Worm (Caenorhabditis elegans): Measurements from ENCODE around the gene ZC449.8.

DNA sequence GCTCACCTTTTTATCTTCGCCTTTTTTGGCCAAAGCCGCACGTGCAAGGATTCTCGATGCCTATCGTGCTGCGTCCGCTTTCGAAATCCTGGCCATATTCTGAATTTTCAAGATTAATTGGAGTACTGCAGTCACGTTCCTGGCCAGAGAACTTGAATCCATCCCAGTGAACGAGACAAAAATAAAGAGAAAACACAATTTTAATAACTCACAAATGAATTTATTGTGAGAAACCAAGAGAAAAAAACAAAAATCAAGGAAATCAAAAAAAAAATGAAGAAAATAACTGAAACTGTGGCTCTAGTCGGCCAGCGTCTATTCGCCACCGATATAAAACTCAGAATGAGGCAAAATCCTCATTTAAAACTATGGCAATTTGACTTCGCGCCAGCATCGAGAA, 43.3 kb downstream of the ZC449.8 start, which contains the start of gene C24H10.4:
- TF ChIP-seq ceh-28 (tag; optimal IDR thresholded peaks at IDR 0.05): no peak
- no peak for TF ChIP-seq unc-39 (tag; optimal IDR thresholded peaks at IDR 0.05)
- no peak for TF ChIP-seq F49E8.2 (tag; optimal IDR thresholded peaks at IDR 0.05; ENCODE audit: borderline replicate concordance)
- TF ChIP-seq nhr-28 (tag; optimal IDR thresholded peaks at IDR 0.05): no peak
- no peak for TF ChIP-seq madf-5 (GFP tag; IDR thresholded peaks at IDR 0.05)
- TF ChIP-seq egl-43 (GFP tag; IDR thresholded peaks at IDR 0.05): no peak
- no peak for TF ChIP-seq fos-1 (tag; optimal IDR thresholded peaks at IDR 0.05)
- TF ChIP-seq ama-1 (optimal IDR thresholded peaks at IDR 0.05): no peak
- no peak for TF ChIP-seq spr-3 (GFP tag; optimal IDR thresholded peaks at IDR 0.05)
- TF ChIP-seq daf-19 (GFP tag; conservative IDR thresholded peaks at IDR 0.05): no peak
- no peak for TF ChIP-seq mes-2 (tag; optimal IDR thresholded peaks at IDR 0.05; ENCODE audit: poor library complexity, severe bottlenecking)
- no peak for TF ChIP-seq nhr-10 (tag; optimal IDR thresholded peaks at IDR 0.05)
- TF ChIP-seq nhr-42 (GFP tag; IDR thresholded peaks at IDR 0.05): no peak
